Fruit fly (Drosophila melanogaster) whole organism, embryonic: ENCODE results near the gene CG11726.

ENCODE experiments used
- Awh ChIP-seq: fragments of 200-800 bp; sonication (Bioruptor generic); IDR thresholded peaks from 2 replicates; pipeline ENCODE4, ENCODE4 v1.3.6; 2022; ENCODE audit warnings: missing biosample characterization, missing genetic modification characterization
- BtbVII ChIP-seq: fragments of 200-800 bp; sonication (Bioruptor generic); optimal IDR thresholded peaks from 3 replicates; lab custom pipeline; 2017; ENCODE audit warnings: missing biosample characterization, mild to moderate bottlenecking, missing genetic modification characterization
- CG10654 ChIP-seq: fragments of 200-800 bp; sonication (Bioruptor generic); optimal IDR thresholded peaks from 2 replicates; lab custom pipeline; 2016; ENCODE audit warnings: missing biosample characterization, missing genetic modification characterization
- CG11456 ChIP-seq: fragments of 200-800 bp; sonication (Bioruptor generic); IDR thresholded peaks from 3 replicates; pipeline ENCODE4 v1.3.6; 2022; ENCODE audit warnings: missing biosample characterization, missing genetic modification characterization
- CG11504 ChIP-seq: fragments of 200-800 bp; sonication (Bioruptor generic); optimal IDR thresholded peaks from 3 replicates; lab custom pipeline; 2019; ENCODE audit warnings: missing biosample characterization, mild to moderate bottlenecking, missing genetic modification characterization, moderate library complexity
- CG12236 ChIP-seq: fragments of 200-800 bp; sonication (Bioruptor generic); optimal IDR thresholded peaks from 2 replicates; lab custom pipeline; 2016; ENCODE audit warnings: missing biosample characterization, missing genetic modification characterization
- CG13894 ChIP-seq: fragments of 200-800 bp; sonication (Bioruptor generic); optimal IDR thresholded peaks from 3 replicates; lab custom pipeline; 2018; ENCODE audit warnings: missing biosample characterization, mild to moderate bottlenecking, missing genetic modification characterization, moderate library complexity
- CG16779 ChIP-seq: fragments of 200-800 bp; sonication (Bioruptor generic); IDR thresholded peaks from 2 replicates; pipeline ENCODE4 v1.3.6; 2022; ENCODE audit warnings: missing biosample characterization, missing genetic modification characterization
- CG16813 ChIP-seq: fragments of 200-800 bp; sonication (Bioruptor generic); IDR thresholded peaks from 3 replicates; pipeline ENCODE4 v1.3.6; 2022; ENCODE audit warnings: missing biosample characterization, missing genetic modification characterization; ENCODE audit not compliant: partially characterized antibody
- CG16863 ChIP-seq: fragments of 200-800 bp; sonication (Bioruptor generic); optimal IDR thresholded peaks from 3 replicates; lab custom pipeline; 2016; ENCODE audit warnings: missing biosample characterization, missing genetic modification characterization
- CG17359 ChIP-seq: fragments of 200-800 bp; sonication (Bioruptor generic); optimal IDR thresholded peaks from 3 replicates; lab custom pipeline; 2018; ENCODE audit warnings: missing biosample characterization, mild to moderate bottlenecking, missing genetic modification characterization, moderate library complexity
- CG17829 ChIP-seq: fragments of 200-800 bp; optimal IDR thresholded peaks from 2 replicates; lab custom pipeline; 2019; ENCODE audit warnings: missing biosample characterization, mild to moderate bottlenecking, missing genetic modification characterization, moderate library complexity
- CG2199 ChIP-seq: fragments of 200-800 bp; sonication (Bioruptor generic); IDR thresholded peaks from 3 replicates; pipeline ENCODE4 v1.3.6; 2022; ENCODE audit warnings: missing biosample characterization, missing genetic modification characterization
- CG2712 ChIP-seq: fragments of 200-800 bp; optimal IDR thresholded peaks from 3 replicates; lab custom pipeline; 2019; ENCODE audit warnings: missing biosample characterization, mild to moderate bottlenecking, missing genetic modification characterization, moderate library complexity
- CG30020 ChIP-seq: fragments of 200-800 bp; optimal IDR thresholded peaks from 2 replicates; lab custom pipeline; 2019; ENCODE audit warnings: missing biosample characterization, mild to moderate bottlenecking, missing genetic modification characterization, moderate library complexity
- CG31441 ChIP-seq: fragments of 200-800 bp; sonication (Bioruptor generic); IDR thresholded peaks from 2 replicates; pipeline ENCODE4 v1.3.6; 2022; ENCODE audit warnings: missing biosample characterization, missing genetic modification characterization
- CG32532 ChIP-seq: fragments of 200-800 bp; sonication (Bioruptor generic); IDR thresholded peaks from 2 replicates; pipeline ENCODE4 v1.3.6; 2022; ENCODE audit warnings: missing biosample characterization, missing genetic modification characterization
- CG3847 ChIP-seq: fragments of 200-800 bp; sonication (Bioruptor generic); IDR thresholded peaks from 2 replicates; pipeline ENCODE4 v1.3.6; 2022; ENCODE audit warnings: missing biosample characterization, missing genetic modification characterization
- CG7271 ChIP-seq: fragments of 200-800 bp; sonication (Bioruptor generic); optimal IDR thresholded peaks from 2 replicates; lab custom pipeline; 2018; ENCODE audit warnings: missing biosample characterization, mild to moderate bottlenecking, missing genetic modification characterization, moderate library complexity
- CG7839 ChIP-seq: fragments of 200-800 bp; sonication (Bioruptor generic); optimal IDR thresholded peaks from 3 replicates; lab custom pipeline; 2018; ENCODE audit warnings: missing biosample characterization, mild to moderate bottlenecking, missing genetic modification characterization, moderate library complexity
- CG8388 ChIP-seq: fragments of 200-800 bp; sonication (Bioruptor generic); optimal IDR thresholded peaks from 2 replicates; lab custom pipeline; 2019; ENCODE audit warnings: missing biosample characterization, mild to moderate bottlenecking, missing genetic modification characterization, moderate library complexity
- CG8765 ChIP-seq: fragments of 200-800 bp; sonication (Bioruptor generic); IDR thresholded peaks from 2 replicates; pipeline ENCODE4 v1.3.6; 2022; ENCODE audit warnings: missing biosample characterization, missing genetic modification characterization
- CG9437 ChIP-seq: fragments of 200-800 bp; sonication (Bioruptor generic); optimal IDR thresholded peaks from 2 replicates; lab custom pipeline; 2018; ENCODE audit warnings: missing biosample characterization, mild to moderate bottlenecking, missing genetic modification characterization
- CrebB ChIP-seq: fragments of 200-800 bp; sonication (Bioruptor generic); optimal IDR thresholded peaks from 3 replicates; lab custom pipeline; 2018; ENCODE audit warnings: missing biosample characterization, mild to moderate bottlenecking, missing genetic modification characterization
- Dek ChIP-seq: fragments of 200-800 bp; sonication (Bioruptor generic); optimal IDR thresholded peaks from 3 replicates; lab custom pipeline; 2019; ENCODE audit warnings: missing biosample characterization, mild to moderate bottlenecking, missing genetic modification characterization, moderate library complexity
- MBD-R2 ChIP-seq: fragments of 200-800 bp; sonication (Bioruptor generic); IDR thresholded peaks from 2 replicates; pipeline ENCODE4 v1.3.6; 2022; ENCODE audit warnings: missing biosample characterization, missing genetic modification characterization
- Med ChIP-seq: fragments of 200-800 bp; sonication (Bioruptor generic); peaks from one replicate; lab custom pipeline; 2016; ENCODE audit warnings: missing biosample characterization, missing genetic modification characterization, mild to moderate bottlenecking, inconsistent platforms, moderate library complexity
- Nf-YC ChIP-seq: fragments of 200-800 bp; optimal IDR thresholded peaks from 3 replicates; lab custom pipeline; 2019; ENCODE audit warnings: missing biosample characterization, mild to moderate bottlenecking, missing genetic modification characterization, moderate library complexity
- Oli ChIP-seq: fragments of 200-800 bp; sonication (Bioruptor generic); optimal IDR thresholded peaks from 2 replicates; lab custom pipeline; 2018; ENCODE audit warnings: missing biosample characterization, mild to moderate bottlenecking, missing genetic modification characterization, moderate library complexity
- Ptx1 ChIP-seq: fragments of 200-800 bp; sonication (Bioruptor generic); IDR thresholded peaks from 2 replicates; pipeline ENCODE4 v1.3.6; 2022; ENCODE audit warnings: missing biosample characterization, missing genetic modification characterization
- Sox100B ChIP-seq: fragments of 200-800 bp; sonication (Bioruptor generic); optimal IDR thresholded peaks from 3 replicates; lab custom pipeline; 2018; ENCODE audit warnings: missing biosample characterization, mild to moderate bottlenecking, missing genetic modification characterization
- Ssrp ChIP-seq: fragments of 200-800 bp; sonication (Bioruptor generic); optimal IDR thresholded peaks from 2 replicates; lab custom pipeline; 2018; ENCODE audit warnings: missing biosample characterization, mild to moderate bottlenecking, missing genetic modification characterization, moderate library complexity
- Xbp1 ChIP-seq: fragments of 200-800 bp; sonication (Bioruptor generic); optimal IDR thresholded peaks from 3 replicates; lab custom pipeline; 2016; ENCODE audit warnings: missing biosample characterization, mild to moderate bottlenecking, missing genetic modification characterization
- amos ChIP-seq: fragments of 200-800 bp; sonication (Bioruptor generic); IDR thresholded peaks from 2 replicates; pipeline ENCODE4 v1.3.6; 2022; ENCODE audit warnings: missing biosample characterization, missing genetic modification characterization; ENCODE audit not compliant: partially characterized antibody
- az2 ChIP-seq: fragments of 200-800 bp; sonication (Bioruptor generic); optimal IDR thresholded peaks from 3 replicates; lab custom pipeline; 2016; ENCODE audit warnings: missing biosample characterization, missing genetic modification characterization
- eve ChIP-seq, 2 experiments: fragments of >200 bp; optimal IDR thresholded peaks; 2 replicates each; lab custom pipeline; 2017; ENCODE audit warnings: missing biosample characterization in 2 of 2, missing genetic modification characterization in 2 of 2
- gsb-n ChIP-seq: fragments of 200-800 bp; sonication (Bioruptor generic); optimal IDR thresholded peaks from 3 replicates; lab custom pipeline; 2018; ENCODE audit warnings: missing biosample characterization, mild to moderate bottlenecking, missing genetic modification characterization
- lola ChIP-seq, 3 experiments: fragments of >200 bp in 2 of 3; fragments of 200-800 bp in 1 of 3; sonication (Bioruptor generic) in 1 of 3; optimal IDR thresholded peaks; 2 replicates each; lab custom pipeline; 2017 to 2019; ENCODE audit warnings: missing biosample characterization in 3 of 3, missing genetic modification characterization in 3 of 3, mild to moderate bottlenecking in 1 of 3, moderate library complexity in 1 of 3
- luna ChIP-seq: fragments of 200-800 bp; sonication (Bioruptor generic); optimal IDR thresholded peaks from 2 replicates; lab custom pipeline; 2016; ENCODE audit warnings: missing biosample characterization, missing genetic modification characterization
- nmo ChIP-seq: fragments of 200-800 bp; sonication (Bioruptor generic); optimal IDR thresholded peaks from 2 replicates; lab custom pipeline; 2018; ENCODE audit warnings: missing biosample characterization, mild to moderate bottlenecking, missing genetic modification characterization, moderate library complexity
- pros ChIP-seq: fragments of 200-800 bp; sonication (Bioruptor generic); optimal IDR thresholded peaks from 3 replicates; lab custom pipeline; 2019; ENCODE audit warnings: missing biosample characterization, mild to moderate bottlenecking, missing genetic modification characterization, moderate library complexity
- rib ChIP-seq: fragments of 200-800 bp; sonication (Bioruptor generic); IDR thresholded peaks from 2 replicates; pipeline ENCODE4 v1.3.6; 2022; ENCODE audit warnings: missing biosample characterization, missing genetic modification characterization
- salm ChIP-seq: fragments of 200-800 bp; sonication (Bioruptor generic); optimal IDR thresholded peaks from 2 replicates; lab custom pipeline; 2018; ENCODE audit warnings: missing biosample characterization, mild to moderate bottlenecking, missing genetic modification characterization
- sr ChIP-seq: fragments of 200-800 bp; sonication (Bioruptor generic); IDR thresholded peaks from 3 replicates; pipeline ENCODE4 v1.3.6; 2022; ENCODE audit warnings: missing biosample characterization, missing genetic modification characterization
- tio ChIP-seq: fragments of 200-800 bp; sonication (Bioruptor generic); optimal IDR thresholded peaks from 2 replicates; lab custom pipeline; 2017; ENCODE audit warnings: missing biosample characterization, missing genetic modification characterization, inconsistent platforms
- trh ChIP-seq: fragments of 200-800 bp; sonication (Bioruptor generic); optimal IDR thresholded peaks from 2 replicates; lab custom pipeline; 2016; ENCODE audit warnings: missing biosample characterization, missing genetic modification characterization

Gene CG11726

DNA sequence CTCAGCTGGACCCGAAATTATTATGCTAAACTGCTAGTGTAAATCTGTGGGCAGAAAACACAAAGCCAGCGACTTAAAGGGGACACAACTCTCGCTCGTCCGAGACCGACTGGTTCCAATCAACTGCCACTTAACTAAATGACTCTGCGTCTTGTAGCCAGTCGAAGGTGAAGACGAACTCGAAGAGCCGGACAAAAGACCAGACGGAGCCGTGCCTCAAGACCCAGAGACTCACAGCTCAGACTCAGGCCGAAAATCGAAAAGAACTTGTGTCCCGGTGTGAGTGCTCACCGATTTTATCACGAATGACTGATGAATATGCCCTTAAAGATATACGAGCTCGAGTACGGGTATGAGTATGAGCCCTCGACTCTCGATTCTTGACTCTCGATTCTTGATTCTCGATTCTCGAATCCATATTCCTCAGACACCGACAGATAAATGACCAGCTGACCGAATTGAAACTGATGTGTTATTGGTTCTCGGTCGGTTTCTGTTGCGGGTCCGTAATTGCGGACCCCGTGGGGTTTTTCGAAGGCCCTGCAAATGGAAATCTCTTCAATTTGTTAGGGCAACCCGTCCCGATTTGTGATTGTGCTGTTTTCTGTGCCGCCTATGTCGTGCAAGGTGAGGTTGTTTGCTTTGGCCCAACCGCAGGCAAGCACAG lies 12.2 kb downstream of the CG11726 start (continued):
- TF ChIP-seq CG11504: no peak
- no peak for TF ChIP-seq CG16863 (GFP tag; lab: Kevin White, UChicago)
- TF ChIP-seq trh (GFP tag; lab: Kevin White, UChicago): no peak
- peak; percentile 56; the same call in 1 of the 3 replicates for TF ChIP-seq CG2199 (GFP tag; lab: Robert Waterston, UW)
- no peak for TF ChIP-seq luna (GFP tag; lab: Kevin White, UChicago)
- TF ChIP-seq CG12236: no peak
- no peak for TF ChIP-seq CG8765 (GFP tag; lab: Robert Waterston, UW)
- peak; percentile 88 for TF ChIP-seq pros (GFP tag; lab: Kevin White, UChicago)
- TF ChIP-seq CG10654: no peak
- TF ChIP-seq CG13894 (tag; lab: Kevin White, UChicago): peak; percentile 99

DNA sequence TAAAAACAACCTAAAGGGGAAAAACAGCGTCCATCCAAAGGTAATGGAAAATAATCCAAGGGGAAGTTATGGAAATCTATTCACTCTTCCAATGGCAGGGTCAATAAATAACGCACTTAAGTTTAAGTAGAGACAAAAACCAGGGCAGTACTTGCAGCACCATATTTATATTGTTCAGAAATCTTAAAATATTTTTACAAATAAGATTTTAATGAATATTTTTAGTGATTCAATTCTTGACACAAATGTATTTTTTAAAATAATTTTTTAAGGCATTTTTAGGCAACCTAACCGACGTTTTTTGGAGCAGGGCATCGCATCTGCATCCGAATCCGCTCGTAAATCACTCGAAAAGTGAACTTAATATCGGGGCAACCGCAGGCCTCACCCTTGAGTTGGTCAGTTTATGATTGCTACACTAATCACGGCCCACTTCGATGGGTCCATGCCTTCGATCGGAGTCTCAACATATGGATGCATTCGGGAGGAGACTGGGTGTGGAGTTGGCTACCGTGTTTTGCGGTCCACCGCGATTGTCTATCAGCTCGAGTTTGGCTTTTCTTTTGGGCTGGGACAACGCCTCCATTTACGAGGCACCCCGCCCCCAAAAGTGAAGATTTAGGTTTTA lies 12.8 kb downstream of the CG11726 start:
- TF ChIP-seq MBD-R2 (GFP tag; lab: Robert Waterston, UW) (no peak), Nf-YC (tag; lab: Kevin White, UChicago) (no peak), Xbp1 (GFP tag; lab: Kevin White, UChicago) (peak; percentile 19), CG2712 (tag; lab: Kevin White, UChicago) (peak; percentile 40), Ssrp (tag; lab: Kevin White, UChicago) (peak; percentile 37), CG17829 (tag; lab: Kevin White, UChicago) (peak; percentile 20), lola (GFP tag; optimal IDR thresholded peaks at IDR 0.05; lab: Kevin White, UChicago) (peak in 1 of 3 experiments; percentile 47), Dek (tag; lab: Kevin White, UChicago) (peak; percentile 6), CrebB (tag; lab: Kevin White, UChicago) (no peak), CG16779 (GFP tag; lab: Robert Waterston, UW) (no peak), sr (GFP tag; lab: Robert Waterston, UW) (0 out of 3 replicates have a peak, but pooled peaks have one; percentile 3), CG32532 (GFP tag; lab: Robert Waterston, UW) (peak; percentile 19; the same call in 1 of the 2 replicates), Sox100B (GFP tag; lab: Kevin White, UChicago) (peak; percentile 28), nmo (GFP tag; lab: Kevin White, UChicago) (peak; percentile 1), amos (GFP tag; lab: Robert Waterston, UW) (no peak), eve (GFP tag; optimal IDR thresholded peaks at IDR 0.05; lab: Kevin White, UChicago) (peak in 1 of 2 experiments; percentile 61), rib (0 out of 2 replicates have a peak, but pooled peaks have one; percentile 11), CG11504 (peak; percentile 50), CG3847 (GFP tag; lab: Robert Waterston, UW) (no peak), az2 (GFP tag; lab: Kevin White, UChicago) (peak; percentile 22), gsb-n (peak; percentile 35), BtbVII (GFP tag; lab: Kevin White, UChicago) (no peak), salm (no peak), CG30020 (tag; lab: Kevin White, UChicago) (no peak), CG16813 (GFP tag; lab: Robert Waterston, UW) (no peak), Ptx1 (0 out of 2 replicates have a peak, but pooled peaks have one; percentile 5), CG9437 (peak; percentile 26), CG7271 (no peak), Oli (tag; lab: Kevin White, UChicago) (peak; percentile 49), CG17359 (tag; lab: Kevin White, UChicago) (no peak), tio (peak; percentile 19), CG8388 (peak; percentile 15), CG7839 (tag; lab: Kevin White, UChicago) (peak; percentile 3), CG11456 (GFP tag; lab: Robert Waterston, UW) (0 out of 3 replicates have a peak, but pooled peaks have one; percentile 28), CG31441 (0 out of 2 replicates have a peak, but pooled peaks have one; percentile 37), Med (GFP tag; lab: Kevin White, UChicago) (peak; percentile 35), Awh (GFP tag; lab: Robert Waterston, UW) (peak; percentile 74; the same call in 1 of the 2 replicates)
